Worm (Caenorhabditis elegans) whole organism, early embryonic: ENCODE data around the gene B0252.5.

Source experiments
- B0310.2 ChIP-seq: sonication (generic microtip); optimal IDR thresholded peaks from 2 replicates; lab custom pipeline; 2016; ENCODE audit warnings: mild to moderate bottlenecking, missing genetic modification characterization, missing compliant biosample characterization
- F13C5.2 ChIP-seq: sonication (generic microtip); optimal IDR thresholded peaks from 2 replicates; lab custom pipeline; 2017; ENCODE audit warnings: mild to moderate bottlenecking, missing genetic modification characterization, inconsistent platforms, missing compliant biosample characterization
- aly-1 ChIP-seq: sonication (generic microtip); optimal IDR thresholded peaks from 2 replicates; lab custom pipeline; 2016; ENCODE audit warnings: missing genetic modification characterization, missing compliant biosample characterization
- ama-1 ChIP-seq: fragments of 150-350 bp; optimal IDR thresholded peaks from 2 replicates; lab custom pipeline; 2014
- ceh-13 ChIP-seq: fragments of 200-800 bp; sonication (Bioruptor generic); optimal IDR thresholded peaks from 2 replicates; lab custom pipeline; 2018; ENCODE audit warnings: mild to moderate bottlenecking, missing genetic modification characterization, missing compliant biosample characterization
- ceh-36 ChIP-seq: sonication (generic microtip); optimal IDR thresholded peaks from 2 replicates; lab custom pipeline; 2016; ENCODE audit warnings: missing genetic modification characterization, inconsistent platforms, missing compliant biosample characterization
- ets-7 ChIP-seq: sonication (generic microtip); optimal IDR thresholded peaks from 2 replicates; lab custom pipeline; 2016; ENCODE audit warnings: missing genotype, missing genetic modification characterization, missing compliant biosample characterization
- flt-1 ChIP-seq: fragments of 200-800 bp; sonication (Bioruptor generic); IDR thresholded peaks from 2 replicates; pipeline ENCODE4 v1.3.6; 2022; ENCODE audit warnings: missing genetic modification characterization, missing compliant biosample characterization
- hmbx-1 ChIP-seq: sonication (generic microtip); optimal IDR thresholded peaks from 2 replicates; lab custom pipeline; 2016; ENCODE audit warnings: mild to moderate bottlenecking, missing genetic modification characterization, missing compliant biosample characterization
- hmg-4 ChIP-seq: fragments of 200-800 bp; sonication (Bioruptor generic); optimal IDR thresholded peaks from 2 replicates; lab custom pipeline; 2018; ENCODE audit warnings: mild to moderate bottlenecking, missing genetic modification characterization, missing compliant biosample characterization
- hnd-1 ChIP-seq: sonication (generic microtip); optimal IDR thresholded peaks from 2 replicates; lab custom pipeline; 2016; ENCODE audit warnings: missing genetic modification characterization, missing compliant biosample characterization
- pes-1 ChIP-seq: fragments of 200-800 bp; sonication (Bioruptor generic); IDR thresholded peaks from 2 replicates; pipeline ENCODE4 v1.3.6; 2022; ENCODE audit warnings: missing genetic modification reagents, missing genetic modification characterization, missing compliant biosample characterization
- scrt-1 ChIP-seq: fragments of 200-800 bp; sonication (Bioruptor generic); IDR thresholded peaks from 2 replicates; pipeline ENCODE4 v1.3.6; 2022; ENCODE audit warnings: missing genetic modification characterization, missing compliant biosample characterization
- sea-1 ChIP-seq: fragments of 200-800 bp; sonication (Bioruptor generic); conservative IDR thresholded peaks from 2 replicates; pipeline ENCODE4 v1.3.6; 2022; ENCODE audit warnings: missing genetic modification characterization, missing compliant biosample characterization
- tbx-11 ChIP-seq: fragments of 200-800 bp; sonication (Bioruptor generic); IDR thresholded peaks from 2 replicates; pipeline ENCODE4 v1.3.6; 2022; ENCODE audit warnings: missing genetic modification characterization, missing compliant biosample characterization
- tbx-37 ChIP-seq: fragments of 200-800 bp; sonication (Bioruptor generic); conservative IDR thresholded peaks from 2 replicates; pipeline ENCODE4 v1.3.6; 2022; ENCODE audit warnings: missing genetic modification reagents, missing genetic modification characterization, missing compliant biosample characterization
- tra-4 ChIP-seq: sonication (generic microtip); optimal IDR thresholded peaks from 2 replicates; lab custom pipeline; 2017; ENCODE audit warnings: missing genetic modification characterization, missing compliant biosample characterization

Gene B0252.5

DNA sequence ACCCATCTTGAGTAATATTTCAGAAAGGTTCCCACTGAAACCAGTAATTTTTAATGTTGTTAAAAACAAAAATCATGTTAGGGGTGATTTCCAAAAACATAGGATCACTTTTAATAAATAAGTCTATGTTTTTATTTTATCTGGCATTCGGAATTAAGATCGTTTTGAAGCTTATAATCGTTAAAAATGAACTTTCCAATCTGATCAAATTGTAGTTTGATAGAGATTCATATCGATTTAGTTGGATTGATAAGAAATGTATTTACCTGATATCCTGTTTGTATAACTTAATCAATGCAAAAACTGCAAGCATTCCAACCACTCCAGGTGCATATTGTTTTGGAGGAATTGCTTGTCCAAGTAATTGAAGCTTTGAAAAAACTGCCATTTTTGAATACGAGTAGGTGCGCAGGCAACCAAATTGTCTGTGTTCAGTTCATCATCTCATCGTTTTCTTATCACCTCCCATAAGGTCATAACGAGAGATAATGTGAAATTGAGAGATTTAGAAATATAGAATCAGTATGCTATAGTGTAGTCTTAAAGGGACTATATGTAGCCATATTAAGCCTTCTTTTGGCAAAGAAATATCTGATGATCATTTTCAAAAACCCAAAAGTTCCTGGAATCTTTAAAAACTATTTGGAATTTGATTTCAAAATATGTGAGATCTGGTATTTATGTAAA is 31.2 kb downstream of the B0252.5 start, which contains the start of gene pmp-2:
Gene pmp-2, minus strand, starts transcription at position 487 of the 687 bp plus-strand sequence.
- TF ChIP-seq ceh-13 (no peak), tbx-37 (no peak), ama-1 (lab: Kevin White, UChicago) (no peak), hmbx-1 (tag; lab: Kevin White, UChicago) (no peak), scrt-1 (GFP tag; lab: Robert Waterston, UW) (no peak)

DNA sequence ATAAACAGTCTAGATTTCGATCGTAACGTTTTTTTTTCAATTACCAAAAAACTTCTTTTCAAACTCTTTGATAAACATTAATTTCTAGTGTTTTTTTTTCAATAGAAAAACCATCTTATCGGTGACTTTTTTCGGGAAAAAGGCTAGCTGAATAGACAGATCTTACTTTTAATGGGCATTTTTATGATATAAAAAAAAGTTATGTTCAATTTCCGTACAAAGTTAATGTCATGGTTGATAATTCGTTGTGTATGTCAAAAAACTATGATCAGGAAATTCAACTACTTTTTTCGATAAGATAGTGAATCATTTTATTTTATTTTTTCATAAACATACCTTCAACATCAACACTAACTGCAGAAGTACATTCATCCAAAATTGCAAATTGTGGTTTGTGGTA is 34.1 kb downstream of the B0252.5 start:
- TF ChIP-seq ceh-36 (no peak), ama-1 (lab: Kevin White, UChicago) (no peak), tra-4 (no peak), B0310.2 (tag; lab: Kevin White, UChicago) (no peak), F13C5.2 (tag; lab: Kevin White, UChicago) (no peak), aly-1 (tag; lab: Kevin White, UChicago) (no peak), hmg-4 (GFP tag; lab: Kevin White, UChicago) (no peak), scrt-1 (GFP tag; lab: Robert Waterston, UW) (no peak), sea-1 (GFP tag; lab: Robert Waterston, UW) (no peak), tbx-37 (no peak), ceh-13 (no peak), tbx-11 (GFP tag; lab: Robert Waterston, UW) (no peak)

DNA sequence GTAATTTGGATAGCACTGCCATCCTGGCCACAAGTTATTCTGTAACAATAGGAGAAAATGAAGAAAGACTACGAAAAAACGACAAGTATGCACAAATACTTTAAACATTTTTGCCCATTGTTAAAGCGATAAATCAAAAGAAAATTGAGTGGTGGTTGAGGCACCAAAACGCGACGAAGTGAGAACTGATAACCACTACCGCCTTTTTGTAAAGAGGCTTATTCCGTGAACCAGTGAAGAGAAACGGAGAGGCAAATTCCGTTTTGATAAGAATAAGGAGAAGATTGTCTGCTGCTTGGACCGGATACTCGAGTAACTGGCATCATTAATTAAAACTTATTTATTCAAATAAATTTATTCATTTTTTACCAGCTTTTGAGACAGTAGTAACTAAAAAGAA is 35.0 kb downstream of the B0252.5 start, which contains the start of gene pmp-1:
Gene pmp-1, minus strand, starts transcription at position 39 of the 400 bp plus-strand sequence.
- TF ChIP-seq F13C5.2 (tag; lab: Kevin White, UChicago) (no peak), tra-4 (no peak), B0310.2 (tag; lab: Kevin White, UChicago) (no peak), tbx-37 (no peak), hmg-4 (GFP tag; lab: Kevin White, UChicago) (no peak), scrt-1 (GFP tag; lab: Robert Waterston, UW) (no peak), hnd-1 (tag; lab: Kevin White, UChicago) (no peak), ama-1 (lab: Kevin White, UChicago) (no peak), sea-1 (GFP tag; lab: Robert Waterston, UW) (no peak), ets-7 (tag; lab: Kevin White, UChicago) (no peak), aly-1 (tag; lab: Kevin White, UChicago) (no peak), ceh-36 (no peak), hmbx-1 (tag; lab: Kevin White, UChicago) (no peak), ceh-13 (no peak), tbx-11 (GFP tag; lab: Robert Waterston, UW) (no peak), flt-1 (GFP tag; lab: Robert Waterston, UW) (no peak), pes-1 (GFP tag; lab: Robert Waterston, UW) (no peak)

DNA sequence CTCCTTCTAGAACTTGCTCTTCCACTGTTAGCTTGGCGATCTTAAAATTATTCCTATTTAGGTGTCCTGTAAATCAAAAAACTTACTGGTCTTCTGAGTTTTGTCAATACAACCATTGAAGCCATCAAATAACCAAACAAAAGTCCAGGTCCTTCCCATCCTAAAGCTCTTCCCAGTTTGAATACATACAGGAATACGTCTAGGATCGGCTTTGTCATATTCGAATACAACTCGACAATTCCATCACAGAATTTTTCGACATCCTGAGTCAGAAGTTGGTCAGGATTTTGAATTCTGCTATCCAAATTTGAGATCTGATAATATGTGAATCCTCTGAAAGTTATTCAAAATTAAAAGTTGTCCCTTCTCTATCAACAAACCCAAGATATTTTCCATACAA is 36.3 kb downstream of the B0252.5 start:
- no peak for TF ChIP-seq ceh-13
- no peak for TF ChIP-seq aly-1 (tag; lab: Kevin White, UChicago)
- no peak for TF ChIP-seq ets-7 (tag; lab: Kevin White, UChicago)
- TF ChIP-seq flt-1 (GFP tag; lab: Robert Waterston, UW): no peak
- no peak for TF ChIP-seq hmg-4 (GFP tag; lab: Kevin White, UChicago)
- TF ChIP-seq ceh-36: no peak
- TF ChIP-seq scrt-1 (GFP tag; lab: Robert Waterston, UW): no peak
- TF ChIP-seq tbx-37: no peak
- TF ChIP-seq hnd-1 (tag; lab: Kevin White, UChicago): no peak
- no peak for TF ChIP-seq F13C5.2 (tag; lab: Kevin White, UChicago)
- TF ChIP-seq tra-4: no peak
- TF ChIP-seq tbx-11 (GFP tag; lab: Robert Waterston, UW): no peak

DNA sequence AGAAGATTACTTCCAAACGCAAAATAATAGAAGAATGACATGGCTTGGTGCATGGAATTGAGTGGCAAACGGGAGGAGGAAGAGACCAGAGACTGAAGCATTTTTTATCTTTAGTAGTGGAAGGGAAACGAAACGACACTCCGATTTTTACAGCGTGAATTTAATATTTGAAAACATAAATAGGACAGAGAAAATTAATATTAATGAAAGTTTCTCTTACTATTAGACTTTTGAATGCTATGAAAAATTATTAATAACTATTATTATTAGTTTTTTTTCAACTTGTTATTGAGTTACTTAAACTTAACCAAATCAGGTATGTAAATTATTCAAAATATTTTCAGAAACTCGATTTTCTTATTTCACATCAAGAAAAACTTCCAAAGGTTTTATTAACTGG is 38.6 kb downstream of the B0252.5 start, which contains the start of gene C44B7.7:
Gene C44B7.7, minus strand, starts transcription at position 101 of the 400 bp plus-strand sequence.
- no peak for TF ChIP-seq ceh-36
- no peak for TF ChIP-seq aly-1 (tag; lab: Kevin White, UChicago)
- no peak for TF ChIP-seq flt-1 (GFP tag; lab: Robert Waterston, UW)
- TF ChIP-seq tra-4: no peak

DNA sequence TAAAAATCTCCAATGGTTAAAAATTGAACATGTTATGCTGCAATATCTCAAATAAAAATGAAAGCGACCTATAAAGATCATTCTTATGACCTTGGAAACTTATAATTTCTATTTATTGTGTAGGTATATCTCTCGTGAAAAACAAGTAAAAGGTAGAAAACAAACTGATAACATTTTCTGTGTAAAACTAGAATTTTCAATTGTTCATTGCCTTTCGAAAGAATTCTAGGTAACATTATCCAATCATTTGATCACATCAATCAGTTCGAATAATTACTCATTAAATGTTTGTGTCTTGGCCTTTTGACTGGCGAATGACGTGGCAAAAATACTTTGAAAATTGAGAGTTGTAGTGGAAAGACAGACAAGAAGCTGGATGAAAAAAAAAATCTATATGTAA is 40.8 kb downstream of the B0252.5 start:
- TF ChIP-seq ceh-13: no peak
- TF ChIP-seq ets-7 (tag; lab: Kevin White, UChicago): no peak
- TF ChIP-seq F13C5.2 (tag; lab: Kevin White, UChicago): no peak
- TF ChIP-seq flt-1 (GFP tag; lab: Robert Waterston, UW): no peak
- TF ChIP-seq hmbx-1 (tag; lab: Kevin White, UChicago): no peak
- TF ChIP-seq tbx-37: no peak
- no peak for TF ChIP-seq sea-1 (GFP tag; lab: Robert Waterston, UW)
- no peak for TF ChIP-seq ceh-36
- TF ChIP-seq ama-1 (lab: Kevin White, UChicago): no peak
- no peak for TF ChIP-seq pes-1 (GFP tag; lab: Robert Waterston, UW)
- TF ChIP-seq B0310.2 (tag; lab: Kevin White, UChicago): no peak
- no peak for TF ChIP-seq tra-4
- no peak for TF ChIP-seq aly-1 (tag; lab: Kevin White, UChicago)
- no peak for TF ChIP-seq hmg-4 (GFP tag; lab: Kevin White, UChicago)

DNA sequence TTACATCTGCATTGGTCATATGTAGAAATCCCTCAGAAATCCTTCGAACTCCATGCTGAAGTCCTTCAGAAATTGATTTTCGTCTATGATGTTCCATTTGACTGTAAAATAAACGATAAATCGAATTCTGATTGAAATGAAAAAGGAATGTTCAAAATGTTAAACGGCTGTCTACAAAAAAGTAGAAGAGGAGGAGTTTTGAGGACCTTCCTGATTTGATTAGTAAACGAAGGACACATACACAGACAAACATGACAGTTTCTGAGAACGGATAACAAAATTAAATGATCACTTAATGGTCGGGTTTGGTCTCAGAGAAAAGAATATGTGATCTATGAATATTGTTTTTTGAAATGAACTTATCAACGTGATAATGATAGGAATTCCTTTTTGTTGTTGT is 41.7 kb downstream of the B0252.5 start, which contains the start of gene slc-36.5:
Gene slc-36.5, minus strand, starts transcription at position 101 of the 400 bp plus-strand sequence.
- TF ChIP-seq B0310.2 (tag; lab: Kevin White, UChicago) (no peak), hnd-1 (tag; lab: Kevin White, UChicago) (no peak), tra-4 (no peak), scrt-1 (GFP tag; lab: Robert Waterston, UW) (no peak), F13C5.2 (tag; lab: Kevin White, UChicago) (no peak), ama-1 (lab: Kevin White, UChicago) (no peak), sea-1 (GFP tag; lab: Robert Waterston, UW) (no peak), aly-1 (tag; lab: Kevin White, UChicago) (no peak), ceh-36 (no peak), flt-1 (GFP tag; lab: Robert Waterston, UW) (no peak), ets-7 (tag; lab: Kevin White, UChicago) (no peak), hmg-4 (GFP tag; lab: Kevin White, UChicago) (no peak), pes-1 (GFP tag; lab: Robert Waterston, UW) (no peak)
